Worm (Caenorhabditis elegans): Measurements from ENCODE around the gene phy-3.

DNA sequence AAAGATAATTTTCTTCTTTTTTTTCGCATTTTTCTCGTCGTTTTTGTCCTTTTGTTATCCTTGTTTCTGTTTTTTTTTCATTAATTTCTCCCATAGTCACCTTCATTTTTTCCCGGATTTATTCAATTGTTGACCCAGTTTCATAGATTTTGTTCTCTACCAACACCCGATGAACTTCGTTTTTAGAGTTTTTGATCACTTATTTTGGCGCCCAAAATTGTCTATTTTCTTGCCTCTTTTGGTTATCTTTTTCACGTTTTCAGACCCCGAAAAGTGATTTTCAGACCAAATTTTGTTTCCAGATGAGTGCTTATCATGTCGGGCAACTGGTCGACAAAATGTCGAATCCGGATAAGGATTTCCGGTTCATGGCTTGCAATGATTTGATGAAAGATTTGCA is 30.4 kb upstream of the phy-3 start, which contains the start of gene cand-1:
- TF ChIP-seq alr-1 (tag; optimal IDR thresholded peaks at IDR 0.05; ENCODE audit: borderline replicate concordance) (no peak), efl-3 (GFP tag; optimal IDR thresholded peaks at IDR 0.05) (no peak), mab-9 (GFP tag; IDR thresholded peaks at IDR 0.05) (no peak), lin-35 (GFP tag; optimal IDR thresholded peaks at IDR 0.05) (no peak), dpl-1 (GFP tag; optimal IDR thresholded peaks at IDR 0.05) (no peak), ama-1 (optimal IDR thresholded peaks at IDR 0.05) (no peak), elt-2 (tag; optimal IDR thresholded peaks at IDR 0.05) (no peak), nhr-19 (GFP tag; conservative IDR thresholded peaks at IDR 0.05) (no peak), nhr-28 (tag; optimal IDR thresholded peaks at IDR 0.05) (no peak)

Measured in whole organism, L1 larva.